Worm (Caenorhabditis elegans) whole organism, L4/young adult: ENCODE results near the gene K01H12.4.

Source experiments
- dao-5 ChIP-seq: sonication (generic microtip); optimal IDR thresholded peaks from 2 replicates; lab custom pipeline; 2016; ENCODE audit warnings: missing genotype, missing genetic modification characterization, moderate library complexity, missing compliant biosample characterization
- him-1 ChIP-seq: sonication (generic microtip); optimal IDR thresholded peaks from 2 replicates; lab custom pipeline; 2016; ENCODE audit warnings: missing genotype, missing genetic modification reagents, missing genetic modification characterization, missing compliant biosample characterization

- TF ChIP-seq him-1 (tag; lab: Kevin White, UChicago) (no peak), dao-5 (no peak)
Measured at ce11 chrIV:9718396-9718795, 5.5 kb downstream of the K01H12.4 start.
